Worm (Caenorhabditis elegans): ENCODE measurements around the gene lgc-44.

DNA sequence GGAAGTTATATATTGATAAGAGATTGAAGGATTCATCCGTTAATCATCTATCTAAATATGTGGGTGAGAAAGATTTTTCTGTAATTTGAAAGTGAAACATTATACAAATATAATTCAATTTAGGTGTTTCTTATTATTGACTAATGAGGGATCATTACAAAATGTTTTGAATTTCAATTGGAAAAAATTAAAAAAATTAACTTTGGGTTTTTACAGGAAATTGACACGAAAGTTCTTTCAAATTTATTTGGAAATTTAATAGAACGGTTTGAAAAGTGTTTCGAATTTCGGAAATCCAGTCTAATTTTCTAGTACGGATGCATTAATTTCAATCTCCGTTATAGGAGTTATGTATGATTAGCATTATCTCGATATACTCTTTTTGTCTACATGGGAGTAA is 19.3 kb downstream of the lgc-44 start:
- TF ChIP-seq flt-1 (GFP tag; IDR thresholded peaks at IDR 0.05) (no peak), ztf-23 (GFP tag; IDR thresholded peaks at IDR 0.05) (no peak), ztf-29 (GFP tag; IDR thresholded peaks at IDR 0.05) (no peak), klf-2 (GFP tag; conservative IDR thresholded peaks at IDR 0.05) (no peak), med-1 (GFP tag; optimal IDR thresholded peaks at IDR 0.05; ENCODE audit: insufficient read depth) (no peak), tab-1 (GFP tag; IDR thresholded peaks at IDR 0.05) (no peak), ref-1 (GFP tag; conservative IDR thresholded peaks at IDR 0.05) (no peak)

All from whole organism, midembryonic.